Fruit fly (Drosophila melanogaster): ENCODE measurements around the gene salt.

salt gene

DNA sequence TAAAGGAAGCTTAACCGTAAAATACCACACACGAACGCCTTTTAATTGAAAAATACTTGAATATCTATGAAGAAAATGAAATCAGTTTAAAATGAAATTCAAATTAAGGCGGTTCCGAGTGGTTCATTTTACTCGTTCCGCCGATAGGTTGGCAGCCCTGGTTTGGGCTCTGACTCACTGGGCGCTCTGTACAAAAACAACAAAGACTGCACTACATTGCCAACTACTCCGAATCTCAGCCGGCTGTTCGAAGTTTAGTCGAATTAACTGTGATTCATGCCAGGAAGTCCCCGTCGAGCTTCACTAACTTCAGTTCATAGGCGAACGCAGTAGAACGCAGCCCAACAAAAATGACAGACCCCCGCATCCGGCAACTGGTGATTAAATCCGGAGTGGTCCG, 11.2 kb downstream of the salt start, which contains the start of gene Tbca (continued):
- TF ChIP-seq CG7556 (GFP tag; optimal IDR thresholded peaks at IDR 0.05) (no peak), CG13123 (GFP tag; optimal IDR thresholded peaks at IDR 0.05) (no peak), Gsc (GFP tag; IDR thresholded peaks at IDR 0.05) (no peak), kni (GFP tag; optimal IDR thresholded peaks at IDR 0.05) (no peak), al (GFP tag; IDR thresholded peaks at IDR 0.05) (no peak), CG4820 (GFP tag; optimal IDR thresholded peaks at IDR 0.05) (no peak), B-H2 (GFP tag; optimal IDR thresholded peaks at IDR 0.05) (no peak), gsb-n (tag; optimal IDR thresholded peaks at IDR 0.05) (no peak), Hmr (GFP tag; optimal IDR thresholded peaks at IDR 0.05) (no peak), sna (GFP tag; IDR thresholded peaks at IDR 0.05; ENCODE audit: partially characterized antibody) (peak; percentile 55; the same call in 1 of the 2 replicates), CG4424 (GFP tag; optimal IDR thresholded peaks at IDR 0.05) (no peak), CG8359 (GFP tag; optimal IDR thresholded peaks at IDR 0.05; ENCODE audit: borderline replicate concordance) (no peak), CG17912 (GFP tag; optimal IDR thresholded peaks at IDR 0.05) (no peak), CG11504 (tag; optimal IDR thresholded peaks at IDR 0.05) (no peak), bbx (GFP tag; IDR thresholded peaks at IDR 0.05; ENCODE audit: partially characterized antibody) (peak; percentile 69), CG31388 (GFP tag; optimal IDR thresholded peaks at IDR 0.05) (no peak), CG8290 (GFP tag; optimal IDR thresholded peaks at IDR 0.05) (no peak), CG8290 (tag; optimal IDR thresholded peaks at IDR 0.05) (no peak), tll (GFP tag; optimal IDR thresholded peaks at IDR 0.05) (no peak), dm (GFP tag; optimal IDR thresholded peaks at IDR 0.05) (no peak), CG30020 (tag; optimal IDR thresholded peaks at IDR 0.05) (peak; percentile 16), CG16813 (GFP tag; IDR thresholded peaks at IDR 0.05; ENCODE audit: partially characterized antibody) (peak; percentile 53; the same call in 2 of the 3 replicates), en (GFP tag; optimal IDR thresholded peaks at IDR 0.05) (no peak), gfzf (GFP tag; optimal IDR thresholded peaks at IDR 0.05) (peak; percentile 37), unc-4 (GFP tag; IDR thresholded peaks at IDR 0.05; ENCODE audit: partially characterized antibody) (peak; percentile 24; the same call in 1 of the 2 replicates), zf30C (GFP tag; optimal IDR thresholded peaks at IDR 0.05) (no peak), CG14014 (GFP tag; IDR thresholded peaks at IDR 0.05) (no peak), Scr (GFP tag; IDR thresholded peaks at IDR 0.05; ENCODE audit: partially characterized antibody) (peak; percentile 58), Ravus (GFP tag; IDR thresholded peaks at IDR 0.05) (no peak), knrl (GFP tag; IDR thresholded peaks at IDR 0.05; ENCODE audit: partially characterized antibody) (peak; percentile 53), hth (optimal IDR thresholded peaks at IDR 0.05) (no peak), lbe (GFP tag; optimal IDR thresholded peaks at IDR 0.05) (no peak), Dbx (GFP tag; IDR thresholded peaks at IDR 0.05) (no peak), CHES-1-like (GFP tag; optimal IDR thresholded peaks at IDR 0.05) (no peak), trem (tag; optimal IDR thresholded peaks at IDR 0.05) (peak; percentile 34), sima (GFP tag; optimal IDR thresholded peaks at IDR 0.05) (no peak), CkIIα-i1 (GFP tag; IDR thresholded peaks at IDR 0.05) (no peak), Dp (GFP tag; optimal IDR thresholded peaks at IDR 0.05) (peak; percentile 98), CG1603 (tag; optimal IDR thresholded peaks at IDR 0.05) (peak; percentile 54), CG12744 (GFP tag; optimal IDR thresholded peaks at IDR 0.05) (no peak), CG9215 (GFP tag; IDR thresholded peaks at IDR 0.05) (no peak), gce (GFP tag; IDR thresholded peaks at IDR 0.05) (no peak), ERR (GFP tag; optimal IDR thresholded peaks at IDR 0.05) (no peak), HHEX (GFP tag; optimal IDR thresholded peaks at IDR 0.05) (no peak), pb (GFP tag; optimal IDR thresholded peaks at IDR 0.05) (no peak), HmgD (GFP tag; optimal IDR thresholded peaks at IDR 0.05) (no peak), CTCF (GFP tag; optimal IDR thresholded peaks at IDR 0.05) (peak; percentile 59), bab2 (GFP tag; optimal IDR thresholded peaks at IDR 0.05) (no peak), CG2116 (GFP tag; optimal IDR thresholded peaks at IDR 0.05) (peak; percentile 45), CG2889 (GFP tag; IDR thresholded peaks at IDR 0.05) (no peak), CG10147 (GFP tag; optimal IDR thresholded peaks at IDR 0.05) (no peak), twi (tag; optimal IDR thresholded peaks at IDR 0.05) (no peak)

All from whole organism, embryonic.